Worm (Caenorhabditis elegans) whole organism, L3 larva: ENCODE data around the gene F25B3.2.

Source experiments
- R02D3.7 ChIP-seq: fragments of 150-350 bp; optimal IDR thresholded peaks from 2 replicates; lab custom pipeline; 2014; ENCODE audit warnings: missing biosample characterization, missing genetic modification characterization
- aly-2 ChIP-seq: fragments of 150-350 bp; optimal IDR thresholded peaks from 2 replicates; lab custom pipeline; 2014; ENCODE audit warnings: missing biosample characterization, missing genetic modification characterization
- ama-1 ChIP-seq: fragments of 150-350 bp; optimal IDR thresholded peaks from 2 replicates; lab custom pipeline; 2018
- ceh-28 ChIP-seq: fragments of 150-350 bp; optimal IDR thresholded peaks from 2 replicates; lab custom pipeline; 2014; ENCODE audit warnings: missing biosample characterization, missing genetic modification reagents, missing genetic modification characterization
- ceh-9 ChIP-seq: sonication (generic microtip); optimal IDR thresholded peaks from 2 replicates; lab custom pipeline; 2018; ENCODE audit warnings: missing biosample characterization, missing genetic modification characterization
- daf-12 ChIP-seq: fragments of 150-350 bp; optimal IDR thresholded peaks from 2 replicates; lab custom pipeline; 2014; ENCODE audit warnings: missing biosample characterization, missing genetic modification reagents, missing genetic modification characterization
- egl-5 ChIP-seq: fragments of 150-350 bp; optimal IDR thresholded peaks from 2 replicates; lab custom pipeline; 2017; ENCODE audit warnings: missing biosample characterization, missing genetic modification reagents, missing genetic modification characterization, inconsistent platforms
- elt-1 ChIP-seq: fragments of 150-350 bp; optimal IDR thresholded peaks from 2 replicates; lab custom pipeline; 2014; ENCODE audit warnings: missing biosample characterization, missing genetic modification characterization
- elt-2 ChIP-seq: sonication (generic microtip); optimal IDR thresholded peaks from 2 replicates; lab custom pipeline; 2016; ENCODE audit warnings: missing genetic modification reagents, mild to moderate bottlenecking, missing genetic modification characterization, missing compliant biosample characterization
- elt-3 ChIP-seq, 3 experiments: fragments of 150-350 bp in 1 of 3; sonication (generic microtip) in 2 of 3; optimal IDR thresholded peaks; 2 replicates in 2 of 3; 4 replicates in 1 of 3; lab custom pipeline; 2014 to 2017; ENCODE audit warnings: missing biosample characterization in 3 of 3, missing genetic modification characterization in 3 of 3
- eor-1 ChIP-seq, 2 experiments: fragments of 150-350 bp; optimal IDR thresholded peaks; 2 replicates each; lab custom pipeline; 2014 to 2018; ENCODE audit warnings: missing biosample characterization in 2 of 2, missing genetic modification characterization in 2 of 2
- fkh-2 ChIP-seq: fragments of 150-350 bp; optimal IDR thresholded peaks from 2 replicates; lab custom pipeline; 2014; ENCODE audit warnings: missing biosample characterization, missing genetic modification reagents, missing genetic modification characterization
- fos-1 ChIP-seq: fragments of 150-350 bp; optimal IDR thresholded peaks from 2 replicates; lab custom pipeline; 2014; ENCODE audit warnings: missing biosample characterization, missing genetic modification characterization
- hmg-11 ChIP-seq: sonication (generic microtip); optimal IDR thresholded peaks from 2 replicates; lab custom pipeline; 2016; ENCODE audit warnings: missing genetic modification characterization, missing compliant biosample characterization
- lin-15B ChIP-seq: fragments of 150-350 bp; optimal IDR thresholded peaks from 2 replicates; lab custom pipeline; 2014; ENCODE audit warnings: missing biosample characterization, missing genetic modification characterization
- lin-39 ChIP-seq: fragments of 150-350 bp; optimal IDR thresholded peaks from 2 replicates; lab custom pipeline; 2018; ENCODE audit warnings: missing biosample characterization, missing genetic modification reagents, missing genetic modification characterization
- lsy-12 ChIP-seq: sonication (generic microtip); optimal IDR thresholded peaks from 2 replicates; lab custom pipeline; 2016; ENCODE audit warnings: mild to moderate bottlenecking, missing genetic modification characterization, missing compliant biosample characterization
- mdl-1 ChIP-seq: fragments of 150-350 bp; optimal IDR thresholded peaks from 2 replicates; lab custom pipeline; 2014; ENCODE audit warnings: missing biosample characterization, missing genetic modification characterization
- nfya-1 ChIP-seq: sonication (generic microtip); optimal IDR thresholded peaks from 2 replicates; lab custom pipeline; 2017; ENCODE audit warnings: missing genetic modification characterization, mild to moderate bottlenecking, missing compliant biosample characterization, antibody characterized with exemption, moderate library complexity; ENCODE audit not compliant: insufficient read depth
- nhr-11 ChIP-seq: fragments of 150-350 bp; optimal IDR thresholded peaks from 2 replicates; lab custom pipeline; 2014; ENCODE audit warnings: missing biosample characterization, missing genetic modification characterization
- nhr-23 ChIP-seq: fragments of 150-350 bp; optimal IDR thresholded peaks from 2 replicates; lab custom pipeline; 2014; ENCODE audit warnings: missing biosample characterization, missing genetic modification reagents, missing genetic modification characterization
- nhr-237 ChIP-seq: fragments of 150-350 bp; optimal IDR thresholded peaks from 2 replicates; lab custom pipeline; 2014; ENCODE audit warnings: missing biosample characterization, missing genetic modification characterization
- nhr-25 ChIP-seq: sonication (generic microtip); optimal IDR thresholded peaks from 2 replicates; lab custom pipeline; 2017; ENCODE audit warnings: missing biosample characterization, missing genetic modification characterization
- nhr-28 ChIP-seq: fragments of 150-350 bp; optimal IDR thresholded peaks from 2 replicates; lab custom pipeline; 2014; ENCODE audit warnings: missing biosample characterization, missing genetic modification characterization
- nhr-43 ChIP-seq: sonication (generic microtip); optimal IDR thresholded peaks from 2 replicates; lab custom pipeline; 2016; ENCODE audit warnings: mild to moderate bottlenecking, missing genetic modification characterization, missing compliant biosample characterization; ENCODE audit not compliant: poor library complexity, severe bottlenecking
- nhr-67 ChIP-seq: fragments of 150-350 bp; optimal IDR thresholded peaks from 2 replicates; lab custom pipeline; 2014; ENCODE audit warnings: missing biosample characterization, missing genetic modification characterization
- nhr-77 ChIP-seq: fragments of 150-350 bp; optimal IDR thresholded peaks from 2 replicates; lab custom pipeline; 2014; ENCODE audit warnings: missing biosample characterization, missing genetic modification characterization
- pha-4 ChIP-seq: fragments of 150-350 bp; optimal IDR thresholded peaks from 2 replicates; lab custom pipeline; 2014; ENCODE audit warnings: missing biosample characterization, missing genetic modification reagents, missing genetic modification characterization
- pqm-1 ChIP-seq: fragments of 150-350 bp; optimal IDR thresholded peaks from 2 replicates; lab custom pipeline; 2017; ENCODE audit warnings: missing biosample characterization, missing genetic modification characterization, inconsistent platforms
- sea-2 ChIP-seq: fragments of 150-350 bp; sonication (generic microtip); optimal IDR thresholded peaks from 4 replicates; lab custom pipeline; 2014; ENCODE audit warnings: missing biosample characterization, missing genetic modification reagents, missing genetic modification characterization
- skn-1 ChIP-seq: fragments of 150-350 bp; optimal IDR thresholded peaks from 2 replicates; lab custom pipeline; 2014; ENCODE audit warnings: missing biosample characterization, missing genetic modification characterization
- snpc-4 ChIP-seq: fragments of 150-350 bp; optimal IDR thresholded peaks from 2 replicates; lab custom pipeline; 2014; ENCODE audit warnings: missing biosample characterization, missing genetic modification characterization
- tbx-2 ChIP-seq: sonication (generic microtip); optimal IDR thresholded peaks from 2 replicates; lab custom pipeline; 2016; ENCODE audit warnings: mild to moderate bottlenecking, missing genetic modification characterization, missing compliant biosample characterization
- unc-39 ChIP-seq: sonication (generic microtip); optimal IDR thresholded peaks from 4 replicates; lab custom pipeline; 2017; ENCODE audit warnings: missing biosample characterization, missing genetic modification characterization
- unc-62 ChIP-seq: fragments of 150-350 bp; sonication (generic microtip); optimal IDR thresholded peaks from 4 replicates; lab custom pipeline; 2014; ENCODE audit warnings: missing biosample characterization, missing genetic modification reagents, missing genetic modification characterization
- zag-1 ChIP-seq: fragments of 150-350 bp; optimal IDR thresholded peaks from 2 replicates; lab custom pipeline; 2014; ENCODE audit warnings: missing biosample characterization, missing genetic modification characterization
- ztf-11 ChIP-seq: fragments of 150-350 bp; optimal IDR thresholded peaks from 2 replicates; lab custom pipeline; 2014; ENCODE audit warnings: missing biosample characterization, missing genetic modification characterization
- ztf-4 ChIP-seq: fragments of 150-350 bp; optimal IDR thresholded peaks from 2 replicates; lab custom pipeline; 2014; ENCODE audit warnings: missing biosample characterization, missing genetic modification characterization

F25B3.2 gene

ce11 chrV:9539638-9540037 lies 37.5 kb upstream of the F25B3.2 start, which contains the start of gene C50F4.12:
Gene C50F4.12 (minus strand): TSS chrV:9539738.
- TF ChIP-seq nhr-11 (tag; lab: Kevin White, UChicago) (no peak), mdl-1 (tag; lab: Kevin White, UChicago) (no peak), hmg-11 (tag; lab: Kevin White, UChicago) (no peak), fkh-2 (tag; lab: Kevin White, UChicago) (no peak), nhr-67 (tag; lab: Kevin White, UChicago) (no peak), daf-12 (tag; lab: Kevin White, UChicago) (no peak), elt-3 (tag; optimal IDR thresholded peaks at IDR 0.05; lab: Kevin White, UChicago) (no peak), nfya-1 (tag; lab: Kevin White, UChicago) (no peak), ztf-11 (no peak), fos-1 (tag; lab: Kevin White, UChicago) (no peak), lsy-12 (tag; lab: Kevin White, UChicago) (no peak), nhr-23 (tag; lab: Kevin White, UChicago) (no peak), lin-15B (tag; lab: Kevin White, UChicago) (no peak), sea-2 (GFP tag; lab: Kevin White, UChicago) (no peak), pha-4 (tag; lab: Kevin White, UChicago) (no peak), unc-39 (tag; lab: Kevin White, UChicago) (no peak), ztf-4 (tag; lab: Kevin White, UChicago) (no peak), R02D3.7 (tag; lab: Kevin White, UChicago) (no peak)
- TF ChIP-seq, all 47 proteins: peak for 0

- TF ChIP-seq fkh-2 (tag; lab: Kevin White, UChicago) = no peak
- no peak for TF ChIP-seq R02D3.7 (tag; lab: Kevin White, UChicago)
- TF ChIP-seq lin-39 (tag; lab: Kevin White, UChicago) = no peak
- TF ChIP-seq ceh-9 = no peak
- TF ChIP-seq daf-12 (tag; lab: Kevin White, UChicago) = no peak
These were observed 35.6 kb upstream of the F25B3.2 start, which contains the start of gene C50F4.16 for ce11 chrV:9541506-9541905. Gene C50F4.16 (minus strand): TSS chrV:9541606.

ce11 chrV:9544176-9544632 lies 32.9 kb upstream of the F25B3.2 start, which contains the start of gene mdf-1:
Gene mdf-1 (minus strand): TSS chrV:9544226.
- TF ChIP-seq ztf-4 (tag; lab: Kevin White, UChicago) (peak; percentile 15), lsy-12 (tag; lab: Kevin White, UChicago) (peak; percentile 51), nhr-77 (tag; lab: Kevin White, UChicago) (no peak), nhr-11 (tag; lab: Kevin White, UChicago) (no peak), lin-39 (tag; lab: Kevin White, UChicago) (peak; percentile 63), egl-5 (peak; percentile 17), aly-2 (no peak), unc-62 (peak; percentile 12), sea-2 (GFP tag; lab: Kevin White, UChicago) (no peak), nhr-23 (tag; lab: Kevin White, UChicago) (peak; percentile 85), skn-1 (tag; lab: Kevin White, UChicago) (no peak), nhr-237 (tag; lab: Kevin White, UChicago) (no peak), ama-1 (lab: Kevin White, UChicago) (peak; percentile 41), zag-1 (tag; lab: Kevin White, UChicago) (no peak), tbx-2 (tag; lab: Kevin White, UChicago) (peak; percentile 14), nhr-28 (tag; lab: Kevin White, UChicago) (no peak), elt-1 (tag; lab: Kevin White, UChicago) (no peak), pqm-1 (tag; lab: Kevin White, UChicago) (peak; percentile 58), hmg-11 (tag; lab: Kevin White, UChicago) (peak; percentile 85), eor-1 (tag; optimal IDR thresholded peaks at IDR 0.05; lab: Kevin White, UChicago) (no peak), snpc-4 (tag; lab: Kevin White, UChicago) (peak; percentile 36), nfya-1 (tag; lab: Kevin White, UChicago) (peak; percentile 82), nhr-25 (tag; lab: Kevin White, UChicago) (peak; percentile 75), pha-4 (tag; lab: Kevin White, UChicago) (peak; percentile 55), lin-15B (tag; lab: Kevin White, UChicago) (peak; percentile 73), nhr-43 (tag; lab: Kevin White, UChicago) (peak; percentile 47), mdl-1 (tag; lab: Kevin White, UChicago) (no peak), ceh-28 (tag; lab: Kevin White, UChicago) (peak; percentile 15), fkh-2 (tag; lab: Kevin White, UChicago) (no peak), fos-1 (tag; lab: Kevin White, UChicago) (no peak), elt-2 (tag; lab: Kevin White, UChicago) (peak; percentile 47)
- TF ChIP-seq, all 47 proteins: peak for 18
